Fruit fly (Drosophila melanogaster) S2 (cell line): Measurements from ENCODE around the gene COX7AL2.

ENCODE experiments used
- CG8478 ChIP-seq: fragments of >200 bp; optimal IDR thresholded peaks from 2 replicates; lab custom pipeline; 2018
- CTCF ChIP-seq, 2 experiments: fragments of >200 bp; optimal IDR thresholded peaks; 2 replicates each; lab custom pipeline; 2018

- TF ChIP-seq CTCF (optimal IDR thresholded peaks at IDR 0.05; lab: Kevin White, UChicago): no peak
- no peak for TF ChIP-seq CG8478
Observed at dm6 chr2L:2242783-2243182, 45.1 kb upstream of the COX7AL2 start.
